Fruit fly (Drosophila melanogaster) whole organism: ENCODE results near the gene Bap60.

Experiments used
- CG8478 ChIP-seq: fragments of >200 bp; optimal IDR thresholded peaks from 2 replicates; lab custom pipeline; 2018; ENCODE audit warnings: inconsistent platforms
- EcR ChIP-seq, 2 experiments: fragments of >200 bp; optimal IDR thresholded peaks; 2 replicates each; lab custom pipeline; 2017; ENCODE audit warnings: missing biosample characterization in 2 of 2, missing genetic modification characterization in 2 of 2, missing genetic modification reagents in 2 of 2
- psq ChIP-seq: fragments of >200 bp; optimal IDR thresholded peaks from 2 replicates; lab custom pipeline; 2017

dm6 chrX:13130175-13130822 lies 29.0 kb downstream of the Bap60 start:
- TF ChIP-seq psq = no peak
- no peak for TF ChIP-seq EcR (GFP tag; optimal IDR thresholded peaks at IDR 0.05; lab: Kevin White, UChicago)
- no peak for TF ChIP-seq CG8478 (lab: Kevin White, UChicago)
